Comparison of ENCODE assay signal across 4 fruit fly cellular contexts in the genomic region with DNA sequence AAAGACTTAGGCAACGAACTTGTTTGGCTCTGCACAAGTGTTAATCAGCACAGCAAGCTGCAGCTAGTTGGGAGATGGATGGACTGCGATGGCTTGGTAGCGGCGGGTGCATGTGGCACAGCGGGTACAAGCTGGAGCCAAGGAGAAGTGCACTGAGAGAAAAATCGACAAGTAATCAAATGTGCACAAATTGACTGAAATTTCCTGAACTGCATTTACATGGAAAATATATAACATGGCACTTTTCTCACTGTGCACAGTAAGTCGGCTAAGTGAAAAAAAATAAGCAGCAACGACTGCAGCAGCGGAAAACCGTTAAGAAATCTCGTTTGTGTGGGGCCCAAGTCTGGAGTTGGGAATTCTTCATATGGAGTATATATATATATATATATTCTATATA.
TF ChIP-seq lines count a peak whose summit lies in the region.

No protein-coding gene starts in this region.

- no peak for TF ChIP-seq CTCF in whole organism, embryonic (GFP tag; optimal IDR thresholded peaks at IDR 0.05; lab: Kevin White, UChicago)

TF ChIP-seq in whole organism, embryonic, 481 proteins besides CTCF, POLR2A, EP300 and RAD21 (continues in another document):
- no peak for TF ChIP-seq CG11695 (GFP tag; IDR thresholded peaks at IDR 0.05; lab: Robert Waterston, UW)
- no peak for TF ChIP-seq CG34376 (GFP tag; optimal IDR thresholded peaks at IDR 0.05; lab: Kevin White, UChicago)
- no peak for TF ChIP-seq CG10267 (tag; optimal IDR thresholded peaks at IDR 0.05; lab: Kevin White, UChicago)
- TF ChIP-seq vnd (GFP tag; IDR thresholded peaks at IDR 0.05; lab: Robert Waterston, UW; ENCODE audit: partially characterized antibody), result no peak
- TF ChIP-seq abd-A (tag; optimal IDR thresholded peaks at IDR 0.05; lab: Kevin White, UChicago), result no peak
- no peak for TF ChIP-seq Mad (GFP tag; optimal IDR thresholded peaks at IDR 0.05; lab: Kevin White, UChicago)
- TF ChIP-seq hkb (optimal IDR thresholded peaks at IDR 0.05; lab: Kevin White, UChicago), result no peak
- 0 out of 2 replicates have a peak, but pooled peaks have one; percentile 16 for TF ChIP-seq hkb (GFP tag; IDR thresholded peaks at IDR 0.05; lab: Robert Waterston, UW)
- TF ChIP-seq CG9797 (GFP tag; optimal IDR thresholded peaks at IDR 0.05; lab: Kevin White, UChicago), result no peak
- TF ChIP-seq CG4730 (GFP tag; IDR thresholded peaks at IDR 0.05; lab: Robert Waterston, UW), result no peak
- TF ChIP-seq peb (GFP tag; IDR thresholded peaks at IDR 0.05; lab: Robert Waterston, UW), result no peak
- 0 out of 2 replicates have a peak, but pooled peaks have one; percentile 8 for TF ChIP-seq lmd (GFP tag; IDR thresholded peaks at IDR 0.05; lab: Robert Waterston, UW)
- no peak for TF ChIP-seq gt (GFP tag; IDR thresholded peaks at IDR 0.05; lab: Robert Waterston, UW)
- TF ChIP-seq CG7745 (tag; optimal IDR thresholded peaks at IDR 0.05; lab: Kevin White, UChicago), result no peak
- peak; percentile 63 for TF ChIP-seq nom (GFP tag; optimal IDR thresholded peaks at IDR 0.05; lab: Kevin White, UChicago)
- TF ChIP-seq Ptx1 (GFP tag; IDR thresholded peaks at IDR 0.05; lab: Robert Waterston, UW), result peak; percentile 34; the same call in 1 of the 2 replicates
- TF ChIP-seq mam (GFP tag; optimal IDR thresholded peaks at IDR 0.05; lab: Kevin White, UChicago), result no peak
- TF ChIP-seq Optix (GFP tag; IDR thresholded peaks at IDR 0.05; lab: Robert Waterston, UW), result no peak
- no peak for TF ChIP-seq luna (GFP tag; optimal IDR thresholded peaks at IDR 0.05; lab: Kevin White, UChicago)
- peak; percentile 4 for TF ChIP-seq unpg (GFP tag; optimal IDR thresholded peaks at IDR 0.05; lab: Kevin White, UChicago)
- no peak for TF ChIP-seq dimm (GFP tag; IDR thresholded peaks at IDR 0.05; lab: Robert Waterston, UW)
- TF ChIP-seq bsh (GFP tag; optimal IDR thresholded peaks at IDR 0.05; lab: Kevin White, UChicago), result peak in 1 of 2 experiments; percentile 56

TF ChIP-seq in whole organism, prepupa, 60 proteins besides CTCF, POLR2A, EP300 and RAD21 (continues in another document):
- TF ChIP-seq achi (GFP tag; optimal IDR thresholded peaks at IDR 0.05; lab: Kevin White, UChicago), result peak; percentile 59
- peak; percentile 88 for TF ChIP-seq CG6163 (GFP tag; IDR thresholded peaks at IDR 0.05; lab: Robert Waterston, UW)
- TF ChIP-seq Hr4 (GFP tag; optimal IDR thresholded peaks at IDR 0.05; lab: Kevin White, UChicago), result peak; percentile 76
- TF ChIP-seq fd85E (GFP tag; optimal IDR thresholded peaks at IDR 0.05; lab: Kevin White, UChicago), result no peak
- no peak for TF ChIP-seq CG6854 (GFP tag; optimal IDR thresholded peaks at IDR 0.05; lab: Kevin White, UChicago)
- TF ChIP-seq CG31627 (GFP tag; optimal IDR thresholded peaks at IDR 0.05; lab: Kevin White, UChicago), result peak; percentile 11
- peak; percentile 20 for TF ChIP-seq Hr39 (GFP tag; optimal IDR thresholded peaks at IDR 0.05; lab: Kevin White, UChicago)
- TF ChIP-seq Gug (GFP tag; IDR thresholded peaks at IDR 0.05; lab: Robert Waterston, UW), result peak; percentile 63
- peak; percentile 55 for TF ChIP-seq svp (GFP tag; lab: Kevin White, UChicago)
- peak; percentile 57 for TF ChIP-seq spab (GFP tag; optimal IDR thresholded peaks at IDR 0.05; lab: Kevin White, UChicago)
- peak; percentile 54 for TF ChIP-seq fd59A (GFP tag; optimal IDR thresholded peaks at IDR 0.05; lab: Kevin White, UChicago)
- peak; percentile 63 for TF ChIP-seq Lpt (GFP tag; optimal IDR thresholded peaks at IDR 0.05; lab: Kevin White, UChicago)
- TF ChIP-seq cyc (GFP tag; optimal IDR thresholded peaks at IDR 0.05; lab: Kevin White, UChicago), result peak; percentile 27
- TF ChIP-seq CG10631 (GFP tag; optimal IDR thresholded peaks at IDR 0.05; lab: Kevin White, UChicago), result peak; percentile 35
- TF ChIP-seq CG3919 (GFP tag; optimal IDR thresholded peaks at IDR 0.05; lab: Kevin White, UChicago), result peak; percentile 79
- TF ChIP-seq lz (GFP tag; optimal IDR thresholded peaks at IDR 0.05; lab: Kevin White, UChicago), result no peak
- TF ChIP-seq acj6 (GFP tag; optimal IDR thresholded peaks at IDR 0.05; lab: Kevin White, UChicago), result peak; percentile 62
- TF ChIP-seq vri (GFP tag; optimal IDR thresholded peaks at IDR 0.05; lab: Kevin White, UChicago), result no peak
- no peak for TF ChIP-seq Met (GFP tag; optimal IDR thresholded peaks at IDR 0.05; lab: Kevin White, UChicago)
- TF ChIP-seq Sox14 (GFP tag; optimal IDR thresholded peaks at IDR 0.05; lab: Kevin White, UChicago), result peak; percentile 67
- TF ChIP-seq fkh (GFP tag; optimal IDR thresholded peaks at IDR 0.05; lab: Kevin White, UChicago), result no peak
- TF ChIP-seq dac (GFP tag; optimal IDR thresholded peaks at IDR 0.05; lab: Kevin White, UChicago), result peak; percentile 39
- peak; percentile 20 for TF ChIP-seq Sox15 (GFP tag; optimal IDR thresholded peaks at IDR 0.05; lab: Kevin White, UChicago)

TF ChIP-seq in whole organism, pupa, 21 proteins besides CTCF, POLR2A, EP300 and RAD21:
- TF ChIP-seq Snoo (tag; optimal IDR thresholded peaks at IDR 0.05; lab: Kevin White, UChicago) (peak; percentile 33), D1 (tag; optimal IDR thresholded peaks at IDR 0.05; lab: Kevin White, UChicago) (no peak), CG8301 (tag; optimal IDR thresholded peaks at IDR 0.05; lab: Kevin White, UChicago) (peak; percentile 75), Pif1A (GFP tag; optimal IDR thresholded peaks at IDR 0.05; lab: Kevin White, UChicago) (peak; percentile 58), CG9948 (tag; optimal IDR thresholded peaks at IDR 0.05; lab: Kevin White, UChicago) (peak; percentile 38), CG34367 (tag; optimal IDR thresholded peaks at IDR 0.05; lab: Kevin White, UChicago) (peak; percentile 65), CG15710 (tag; optimal IDR thresholded peaks at IDR 0.05; lab: Kevin White, UChicago) (peak; percentile 61), CG32121 (GFP tag; IDR thresholded peaks at IDR 0.05; lab: Robert Waterston, UW) (peak; percentile 83), Ets98B (GFP tag; IDR thresholded peaks at IDR 0.05; lab: Robert Waterston, UW) (peak; percentile 88), EcR (GFP tag; optimal IDR thresholded peaks at IDR 0.05; lab: Kevin White, UChicago) (peak; percentile 41), CG4496 (GFP tag; IDR thresholded peaks at IDR 0.05; lab: Robert Waterston, UW) (peak; percentile 87), CG14655 (GFP tag; optimal IDR thresholded peaks at IDR 0.05; lab: Kevin White, UChicago) (peak; percentile 76), gl (tag; optimal IDR thresholded peaks at IDR 0.05; lab: Kevin White, UChicago) (peak; percentile 23), CG10348 (GFP tag; IDR thresholded peaks at IDR 0.05; lab: Robert Waterston, UW) (0 out of 2 replicates have a peak, but pooled peaks have one; percentile 35), rn (GFP tag; IDR thresholded peaks at IDR 0.05; lab: Robert Waterston, UW) (0 out of 2 replicates have a peak, but pooled peaks have one; percentile 47), CG12605 (GFP tag; IDR thresholded peaks at IDR 0.05; lab: Robert Waterston, UW) (peak; percentile 77), CG13204 (GFP tag; optimal IDR thresholded peaks at IDR 0.05; lab: Kevin White, UChicago) (no peak), CG17806 (tag; optimal IDR thresholded peaks at IDR 0.05; lab: Kevin White, UChicago) (peak; percentile 56), Pif1B (GFP tag; optimal IDR thresholded peaks at IDR 0.05; lab: Kevin White, UChicago) (peak; percentile 49), CG8159 (tag; optimal IDR thresholded peaks at IDR 0.05; lab: Kevin White, UChicago) (peak; percentile 67), fd96Ca (GFP tag; IDR thresholded peaks at IDR 0.05; lab: Robert Waterston, UW) (peak; percentile 87)

TF ChIP-seq in whole organism, wandering third instar larva, 38 proteins besides CTCF, POLR2A, EP300 and RAD21:
- TF ChIP-seq fru (GFP tag; optimal IDR thresholded peaks at IDR 0.05; lab: Kevin White, UChicago) (peak; percentile 45), foxo (GFP tag; optimal IDR thresholded peaks at IDR 0.05; lab: Kevin White, UChicago) (peak in 1 of 2 experiments; percentile 24), jim (GFP tag; optimal IDR thresholded peaks at IDR 0.05; lab: Kevin White, UChicago) (no peak), rgr (GFP tag; optimal IDR thresholded peaks at IDR 0.05; lab: Kevin White, UChicago) (peak; percentile 3), h (GFP tag; optimal IDR thresholded peaks at IDR 0.05; lab: Kevin White, UChicago) (peak; percentile 20)

Comparison
In these comparisons a context has a peak if more than half of its experiments do, and no peak if none do; other contexts are left out.
1. Of the 7 proteins assayed by ChIP-seq in both whole organism, embryonic and whole organism, prepupa: peak only in whole organism, embryonic: Blimp-1 and Sox102F; only in whole organism, prepupa: CG16779, Gug, Hr39 and Lpt; in both: none; in neither: 1.